Fruit fly (Drosophila melanogaster) whole organism, embryonic: ENCODE results near the gene CG4645.
A peak's percentile ranks its signal among the peaks of the same experiment; 100 is the strongest.

Experiments used
- Aef1 ChIP-seq: fragments of 200-800 bp; sonication (Bioruptor generic); IDR thresholded peaks from 3 replicates; pipeline ENCODE4 v1.3.6; 2022; ENCODE audit warnings: missing biosample characterization, missing genetic modification characterization
- Asciz ChIP-seq: fragments of 200-800 bp; sonication (Bioruptor generic); optimal IDR thresholded peaks from 2 replicates; lab custom pipeline; 2017; ENCODE audit warnings: missing biosample characterization, mild to moderate bottlenecking, missing genetic modification characterization, missing genetic modification reagents
- B-H1 ChIP-seq: fragments of 200-800 bp; sonication (Bioruptor generic); IDR thresholded peaks from 3 replicates; pipeline ENCODE4 v1.3.6; 2022; ENCODE audit warnings: missing biosample characterization, missing genetic modification characterization
- CG11504 ChIP-seq: fragments of 200-800 bp; sonication (Bioruptor generic); optimal IDR thresholded peaks from 3 replicates; lab custom pipeline; 2019; ENCODE audit warnings: missing biosample characterization, mild to moderate bottlenecking, missing genetic modification characterization, moderate library complexity
- CG11723 ChIP-seq: fragments of 200-800 bp; sonication (Bioruptor generic); optimal IDR thresholded peaks from 2 replicates; lab custom pipeline; 2017; ENCODE audit warnings: missing biosample characterization, mild to moderate bottlenecking, missing genetic modification characterization
- CG12391 ChIP-seq: fragments of 200-800 bp; sonication (Bioruptor generic); optimal IDR thresholded peaks from 3 replicates; lab custom pipeline; 2018; ENCODE audit warnings: missing biosample characterization, mild to moderate bottlenecking, missing genetic modification characterization, moderate library complexity
- CG13894 ChIP-seq: fragments of 200-800 bp; sonication (Bioruptor generic); optimal IDR thresholded peaks from 3 replicates; lab custom pipeline; 2018; ENCODE audit warnings: missing biosample characterization, mild to moderate bottlenecking, missing genetic modification characterization, moderate library complexity
- CG14667 ChIP-seq: fragments of 200-800 bp; sonication (Bioruptor generic); IDR thresholded peaks from 2 replicates; pipeline ENCODE4 v1.3.6; 2022; ENCODE audit warnings: missing biosample characterization, missing genetic modification characterization
- CG14710 ChIP-seq: fragments of 200-800 bp; sonication (Bioruptor generic); optimal IDR thresholded peaks from 3 replicates; lab custom pipeline; 2019; ENCODE audit warnings: missing biosample characterization, mild to moderate bottlenecking, missing genetic modification characterization, moderate library complexity
- CG17328 ChIP-seq: fragments of 200-800 bp; sonication (Bioruptor generic); IDR thresholded peaks from 2 replicates; pipeline ENCODE4 v1.3.6; 2022; ENCODE audit warnings: missing biosample characterization, missing genetic modification characterization
- CG18262 ChIP-seq: fragments of 200-800 bp; optimal IDR thresholded peaks from 3 replicates; lab custom pipeline; 2019; ENCODE audit warnings: missing biosample characterization, mild to moderate bottlenecking, missing genetic modification characterization, moderate library complexity
- CG18599 ChIP-seq: fragments of 200-800 bp; sonication (Bioruptor generic); optimal IDR thresholded peaks from 3 replicates; lab custom pipeline; 2017; ENCODE audit warnings: missing biosample characterization, missing genetic modification characterization, mild to moderate bottlenecking, moderate library complexity, missing genetic modification reagents
- CG18619 ChIP-seq: fragments of 200-800 bp; sonication (Bioruptor generic); optimal IDR thresholded peaks from 3 replicates; lab custom pipeline; 2017; ENCODE audit warnings: missing biosample characterization, mild to moderate bottlenecking, missing genetic modification characterization
- CG2875 ChIP-seq: fragments of 200-800 bp; sonication (Bioruptor generic); optimal IDR thresholded peaks from 2 replicates; lab custom pipeline; 2017; ENCODE audit warnings: missing biosample characterization, mild to moderate bottlenecking, missing genetic modification characterization, missing genetic modification reagents
- CG33213 ChIP-seq: fragments of 200-800 bp; sonication (Bioruptor generic); optimal IDR thresholded peaks from 3 replicates; lab custom pipeline; 2016; ENCODE audit warnings: missing biosample characterization, missing genetic modification characterization
- CG34422 ChIP-seq: fragments of 200-800 bp; sonication (Bioruptor generic); IDR thresholded peaks from 3 replicates; pipeline ENCODE4 v1.3.6; 2022; ENCODE audit warnings: missing biosample characterization, missing genetic modification characterization
- CG4328 ChIP-seq: fragments of 200-800 bp; sonication (Bioruptor generic); optimal IDR thresholded peaks from 3 replicates; lab custom pipeline; 2017; ENCODE audit warnings: missing biosample characterization, missing genetic modification reagents, missing genetic modification characterization
- CG4424 ChIP-seq: fragments of 200-800 bp; sonication (Bioruptor generic); optimal IDR thresholded peaks from 3 replicates; lab custom pipeline; 2016; ENCODE audit warnings: missing biosample characterization, missing genetic modification characterization
- CG5245 ChIP-seq: fragments of 200-800 bp; sonication (Bioruptor generic); optimal IDR thresholded peaks from 3 replicates; lab custom pipeline; 2016; ENCODE audit warnings: missing biosample characterization, missing genetic modification characterization
- CrebB ChIP-seq: fragments of 200-800 bp; sonication (Bioruptor generic); optimal IDR thresholded peaks from 3 replicates; lab custom pipeline; 2018; ENCODE audit warnings: missing biosample characterization, mild to moderate bottlenecking, missing genetic modification characterization
- Dek ChIP-seq: fragments of 200-800 bp; sonication (Bioruptor generic); optimal IDR thresholded peaks from 3 replicates; lab custom pipeline; 2019; ENCODE audit warnings: missing biosample characterization, mild to moderate bottlenecking, missing genetic modification characterization, moderate library complexity
- Doc3 ChIP-seq: fragments of 200-800 bp; sonication (Bioruptor generic); IDR thresholded peaks from 3 replicates; pipeline ENCODE4 v1.3.6; 2022; ENCODE audit warnings: missing biosample characterization, missing genetic modification characterization; ENCODE audit not compliant: partially characterized antibody
- E2f2 ChIP-seq: fragments of 200-800 bp; sonication (Bioruptor generic); IDR thresholded peaks from 2 replicates; pipeline ENCODE4 v1.3.6; 2022; ENCODE audit warnings: missing biosample characterization, missing genetic modification characterization
- Gug ChIP-seq: fragments of 200-800 bp; sonication (Bioruptor generic); IDR thresholded peaks from 4 replicates; pipeline ENCODE4 v1.3.6; 2022; ENCODE audit warnings: missing biosample characterization, missing genetic modification characterization
- MBD-R2 ChIP-seq: fragments of 200-800 bp; sonication (Bioruptor generic); IDR thresholded peaks from 2 replicates; pipeline ENCODE4 v1.3.6; 2022; ENCODE audit warnings: missing biosample characterization, missing genetic modification characterization
- Nf-YC ChIP-seq: fragments of 200-800 bp; optimal IDR thresholded peaks from 3 replicates; lab custom pipeline; 2019; ENCODE audit warnings: missing biosample characterization, mild to moderate bottlenecking, missing genetic modification characterization, moderate library complexity
- PHDP ChIP-seq: fragments of 200-800 bp; sonication (Bioruptor generic); optimal IDR thresholded peaks from 3 replicates; lab custom pipeline; 2018; ENCODE audit warnings: missing biosample characterization, mild to moderate bottlenecking, missing genetic modification characterization, moderate library complexity
- Rfx ChIP-seq: fragments of 200-800 bp; sonication (Bioruptor generic); IDR thresholded peaks from 2 replicates; pipeline ENCODE4 v1.3.6; 2022; ENCODE audit warnings: missing biosample characterization, missing genetic modification characterization
- Sry-δ ChIP-seq: fragments of 200-800 bp; sonication (Bioruptor generic); optimal IDR thresholded peaks from 2 replicates; lab custom pipeline; 2016; ENCODE audit warnings: missing biosample characterization, missing genetic modification characterization
- Trl ChIP-seq, 3 experiments: fragments of >200 bp in 2 of 3; fragments of 200-800 bp in 1 of 3; sonication (Bioruptor generic) in 1 of 3; optimal IDR thresholded peaks; 2 replicates in 1 of 3; 3 replicates in 2 of 3; lab custom pipeline; 2016 to 2017; ENCODE audit warnings: missing biosample characterization in 1 of 3, missing genetic modification characterization in 1 of 3
- bcd ChIP-seq: fragments of 200-800 bp; sonication (Bioruptor generic); optimal IDR thresholded peaks from 2 replicates; lab custom pipeline; 2017; ENCODE audit warnings: missing biosample characterization, mild to moderate bottlenecking, missing genetic modification characterization
- bsh ChIP-seq, 2 experiments: fragments of 200-800 bp; sonication (Bioruptor generic); optimal IDR thresholded peaks; 2 replicates each; lab custom pipeline; 2017 to 2018; ENCODE audit warnings: mild to moderate bottlenecking in 2 of 2, missing biosample characterization in 2 of 2, missing genetic modification characterization in 2 of 2, moderate library complexity in 1 of 2
- chinmo ChIP-seq: fragments of 200-800 bp; sonication (Bioruptor generic); IDR thresholded peaks from 4 replicates; pipeline ENCODE4 v1.3.6; 2022; ENCODE audit warnings: missing biosample characterization, missing genetic modification characterization; ENCODE audit not compliant: partially characterized antibody
- dmrt11E ChIP-seq: fragments of 200-800 bp; sonication (Bioruptor generic); optimal IDR thresholded peaks from 3 replicates; lab custom pipeline; 2018; ENCODE audit warnings: missing biosample characterization, mild to moderate bottlenecking, missing genetic modification characterization, moderate library complexity
- gem ChIP-seq: fragments of 200-800 bp; sonication (Bioruptor generic); optimal IDR thresholded peaks from 2 replicates; lab custom pipeline; 2019; ENCODE audit warnings: missing biosample characterization, mild to moderate bottlenecking, missing genetic modification characterization, moderate library complexity
- gsb-n ChIP-seq: fragments of 200-800 bp; sonication (Bioruptor generic); optimal IDR thresholded peaks from 3 replicates; lab custom pipeline; 2018; ENCODE audit warnings: missing biosample characterization, mild to moderate bottlenecking, missing genetic modification characterization
- insv ChIP-seq, 2 experiments: fragments of 200-800 bp; sonication (Bioruptor generic); optimal IDR thresholded peaks; 3 replicates each; lab custom pipeline; 2016 to 2018; ENCODE audit warnings: missing biosample characterization in 2 of 2, missing genetic modification characterization in 2 of 2
- org-1 ChIP-seq: fragments of 200-800 bp; sonication (Bioruptor generic); optimal IDR thresholded peaks from 2 replicates; lab custom pipeline; 2017; ENCODE audit warnings: missing biosample characterization, missing genetic modification characterization
- p53 ChIP-seq: fragments of 200-800 bp; sonication (Bioruptor generic); optimal IDR thresholded peaks from 2 replicates; lab custom pipeline; 2016; ENCODE audit warnings: missing biosample characterization, missing genetic modification characterization
- pan ChIP-seq, 4 experiments: fragments of >200 bp in 3 of 4; fragments of 200-800 bp in 1 of 4; sonication (Bioruptor generic) in 1 of 4; optimal IDR thresholded peaks in 3 of 4; IDR thresholded peaks in 1 of 4; 2 replicates each; pipeline versions ENCODE4 v1.3.6 to Lab custom; 2017 to 2022; ENCODE audit warnings: missing biosample characterization in 2 of 4, missing genetic modification characterization in 2 of 4, mixed read lengths in 1 of 4
- ranshi ChIP-seq: fragments of 200-800 bp; sonication (Bioruptor generic); IDR thresholded peaks from 2 replicates; pipeline ENCODE4 v1.3.6; 2022; ENCODE audit warnings: missing biosample characterization, missing genetic modification characterization
- scrt ChIP-seq: fragments of 200-800 bp; sonication (Bioruptor generic); optimal IDR thresholded peaks from 2 replicates; lab custom pipeline; 2018; ENCODE audit warnings: missing biosample characterization, mild to moderate bottlenecking, missing genetic modification characterization, moderate library complexity
- so ChIP-seq: fragments of 200-800 bp; sonication (Bioruptor generic); IDR thresholded peaks from 3 replicates; pipeline ENCODE4 v1.3.6; 2022; ENCODE audit warnings: missing biosample characterization, missing genetic modification characterization
- trem ChIP-seq: fragments of 200-800 bp; optimal IDR thresholded peaks from 3 replicates; lab custom pipeline; 2019; ENCODE audit warnings: missing biosample characterization, mild to moderate bottlenecking, missing genetic modification characterization, moderate library complexity
- ttk ChIP-seq: fragments of 200-800 bp; sonication (Bioruptor generic); IDR thresholded peaks from 2 replicates; pipeline ENCODE4 v2.1.2; 2022; ENCODE audit warnings: missing biosample characterization, missing genetic modification characterization
- wek ChIP-seq: fragments of 200-800 bp; sonication (Bioruptor generic); optimal IDR thresholded peaks from 3 replicates; lab custom pipeline; 2018; ENCODE audit warnings: missing biosample characterization, mild to moderate bottlenecking, missing genetic modification characterization, moderate library complexity

CG4645 gene

dm6 chrX:12925426-12926256, 15.9 kb downstream of the CG4645 start (continued):
- no peak for TF ChIP-seq pan (optimal IDR thresholded peaks at IDR 0.05; lab: Kevin White, UChicago)
- TF ChIP-seq pan (GFP tag; optimal IDR thresholded peaks at IDR 0.05 in 1 of 2, IDR thresholded peaks at IDR 0.05 in 1 of 2): peak in 1 of 2 experiments; percentile 81
- TF ChIP-seq CG18619 (GFP tag; lab: Kevin White, UChicago): peak; percentile 37
- TF ChIP-seq ttk: peak; percentile 64
- TF ChIP-seq Gug: peak; percentile 47; the same call in 2 of the 4 replicates
- peak; percentile 57; the same call in 1 of the 2 replicates for TF ChIP-seq Rfx (GFP tag; lab: Robert Waterston, UW)
- TF ChIP-seq chinmo (GFP tag; lab: Robert Waterston, UW): 0 out of 4 replicates have a peak, but pooled peaks have one; percentile 48
- peak in 1 of 2 experiments; percentile 67 for TF ChIP-seq bsh (GFP tag; optimal IDR thresholded peaks at IDR 0.05; lab: Kevin White, UChicago)
- TF ChIP-seq gsb-n (tag; lab: Kevin White, UChicago): peak; percentile 26
- no peak for TF ChIP-seq CG33213 (GFP tag; lab: Kevin White, UChicago)
- peak; percentile 31 for TF ChIP-seq Dek (tag; lab: Kevin White, UChicago)
- TF ChIP-seq Aef1 (GFP tag; lab: Robert Waterston, UW): peak; percentile 46; the same call in 2 of the 3 replicates
- TF ChIP-seq CG18262 (tag; lab: Kevin White, UChicago): peak; percentile 69
- peak; percentile 18 for TF ChIP-seq CG4328 (GFP tag; lab: Kevin White, UChicago)
- TF ChIP-seq Asciz: peak; percentile 54
- TF ChIP-seq ranshi: peak; percentile 71; the same call in 1 of the 2 replicates
- TF ChIP-seq B-H1 (GFP tag; lab: Robert Waterston, UW): peak; percentile 56
- 0 out of 3 replicates have a peak, but pooled peaks have one; percentile 41 for TF ChIP-seq so (GFP tag; lab: Robert Waterston, UW)
- TF ChIP-seq trem (tag; lab: Kevin White, UChicago): peak; percentile 40
- no peak for TF ChIP-seq p53
- peak; percentile 23 for TF ChIP-seq CG2875 (GFP tag; lab: Kevin White, UChicago)
- TF ChIP-seq CG18599: peak; percentile 85
- peak; percentile 2 for TF ChIP-seq CG13894 (tag; lab: Kevin White, UChicago)
- TF ChIP-seq PHDP (tag; lab: Kevin White, UChicago): peak; percentile 43
- TF ChIP-seq CG14667 (GFP tag; lab: Robert Waterston, UW): peak; percentile 50; the same call in 1 of the 2 replicates
- peak; percentile 11 for TF ChIP-seq CrebB (tag; lab: Kevin White, UChicago)
- TF ChIP-seq Sry-δ (GFP tag; lab: Kevin White, UChicago): no peak
- peak; percentile 71 for TF ChIP-seq gem (tag; lab: Kevin White, UChicago)
- TF ChIP-seq CG14710 (tag; lab: Kevin White, UChicago): peak; percentile 54
- TF ChIP-seq dmrt11E (tag; lab: Kevin White, UChicago): peak; percentile 59
- peak; percentile 69 for TF ChIP-seq CG34422 (GFP tag; lab: Robert Waterston, UW)
- peak; percentile 53 for TF ChIP-seq bcd (GFP tag; lab: Kevin White, UChicago)
- no peak for TF ChIP-seq CG11723
- peak; percentile 59 for TF ChIP-seq scrt (GFP tag; lab: Kevin White, UChicago)
- peak; percentile 69 for TF ChIP-seq CG12391 (tag; lab: Kevin White, UChicago)
- no peak for TF ChIP-seq insv (GFP tag; optimal IDR thresholded peaks at IDR 0.05; lab: Kevin White, UChicago)
- TF ChIP-seq Nf-YC (tag; lab: Kevin White, UChicago): peak; percentile 32
- TF ChIP-seq Doc3 (GFP tag; lab: Robert Waterston, UW): no peak
- TF ChIP-seq Trl (optimal IDR thresholded peaks at IDR 0.05; lab: Kevin White, UChicago): peak; percentile 79 to 81
- TF ChIP-seq Trl (GFP tag; optimal IDR thresholded peaks at IDR 0.05; lab: Kevin White, UChicago): no peak
- TF ChIP-seq wek (GFP tag; lab: Kevin White, UChicago): no peak
- TF ChIP-seq CG4424 (GFP tag; lab: Kevin White, UChicago): peak; percentile 38
- TF ChIP-seq CG17328 (GFP tag; lab: Robert Waterston, UW): peak; percentile 77
- peak; percentile 81 for TF ChIP-seq CG11504 (tag; lab: Kevin White, UChicago)
- TF ChIP-seq org-1 (GFP tag; lab: Kevin White, UChicago): peak; percentile 56
- TF ChIP-seq MBD-R2: peak; percentile 20; the same call in 1 of the 2 replicates
- peak; percentile 1 for TF ChIP-seq CG5245 (GFP tag; lab: Kevin White, UChicago)
- peak; percentile 62 for TF ChIP-seq E2f2 (GFP tag; lab: Robert Waterston, UW)
